Fruit fly (Drosophila melanogaster) whole organism, pupa: Measurements from ENCODE around the gene CG33703.

Source experiments
- CG10348 ChIP-seq: fragments of 200-800 bp; sonication (Bioruptor generic); IDR thresholded peaks from 2 replicates; pipeline ENCODE4 v1.3.6; 2022; ENCODE audit warnings: missing biosample characterization, missing genetic modification characterization
- CG13204 ChIP-seq: fragments of 200-800 bp; sonication (Bioruptor generic); optimal IDR thresholded peaks from 2 replicates; lab custom pipeline; 2018; ENCODE audit warnings: missing biosample characterization, mild to moderate bottlenecking, missing genetic modification characterization, moderate library complexity
- CG14655 ChIP-seq: fragments of 200-800 bp; sonication (Bioruptor generic); optimal IDR thresholded peaks from 3 replicates; lab custom pipeline; 2017; ENCODE audit warnings: mild to moderate bottlenecking, missing biosample characterization, missing genetic modification reagents, missing genetic modification characterization
- CG15710 ChIP-seq: fragments of 200-800 bp; sonication (Bioruptor generic); optimal IDR thresholded peaks from 2 replicates; lab custom pipeline; 2018; ENCODE audit warnings: missing biosample characterization, mild to moderate bottlenecking, missing genetic modification characterization, moderate library complexity
- CG4496 ChIP-seq: fragments of 200-800 bp; sonication (Bioruptor generic); IDR thresholded peaks from 3 replicates; pipeline ENCODE4 v1.3.6; 2022; ENCODE audit warnings: missing biosample characterization, missing genetic modification characterization
- CG9948 ChIP-seq: fragments of 200-800 bp; sonication (Bioruptor generic); optimal IDR thresholded peaks from 2 replicates; lab custom pipeline; 2018; ENCODE audit warnings: missing biosample characterization, mild to moderate bottlenecking, missing genetic modification characterization, moderate library complexity
- D1 ChIP-seq: fragments of 200-800 bp; sonication (Bioruptor generic); optimal IDR thresholded peaks from 2 replicates; lab custom pipeline; 2018; ENCODE audit warnings: missing biosample characterization, mild to moderate bottlenecking, missing genetic modification characterization, moderate library complexity
- EcR ChIP-seq: fragments of 200-800 bp; sonication (Bioruptor generic); optimal IDR thresholded peaks from 3 replicates; lab custom pipeline; 2019; ENCODE audit warnings: missing biosample characterization, missing genetic modification characterization, mild to moderate bottlenecking, moderate library complexity, missing genetic modification reagents
- Ets98B ChIP-seq: fragments of 200-800 bp; sonication (Bioruptor generic); IDR thresholded peaks from 2 replicates; pipeline ENCODE4 v1.3.6; 2022; ENCODE audit warnings: missing biosample characterization, missing genetic modification characterization
- Pif1A ChIP-seq: fragments of 200-800 bp; sonication (Bioruptor generic); optimal IDR thresholded peaks from 3 replicates; lab custom pipeline; 2016; ENCODE audit warnings: missing biosample characterization, missing genetic modification characterization
- Pif1B ChIP-seq: fragments of 200-800 bp; sonication (Bioruptor generic); optimal IDR thresholded peaks from 3 replicates; lab custom pipeline; 2016; ENCODE audit warnings: missing biosample characterization, missing genetic modification characterization
- Snoo ChIP-seq: fragments of 200-800 bp; sonication (Bioruptor generic); optimal IDR thresholded peaks from 3 replicates; lab custom pipeline; 2017; ENCODE audit warnings: missing biosample characterization, mild to moderate bottlenecking, missing genetic modification characterization, inconsistent platforms
- gl ChIP-seq: fragments of 200-800 bp; sonication (Bioruptor generic); optimal IDR thresholded peaks from 2 replicates; lab custom pipeline; 2018; ENCODE audit warnings: missing biosample characterization, mild to moderate bottlenecking, missing genetic modification characterization

DNA sequence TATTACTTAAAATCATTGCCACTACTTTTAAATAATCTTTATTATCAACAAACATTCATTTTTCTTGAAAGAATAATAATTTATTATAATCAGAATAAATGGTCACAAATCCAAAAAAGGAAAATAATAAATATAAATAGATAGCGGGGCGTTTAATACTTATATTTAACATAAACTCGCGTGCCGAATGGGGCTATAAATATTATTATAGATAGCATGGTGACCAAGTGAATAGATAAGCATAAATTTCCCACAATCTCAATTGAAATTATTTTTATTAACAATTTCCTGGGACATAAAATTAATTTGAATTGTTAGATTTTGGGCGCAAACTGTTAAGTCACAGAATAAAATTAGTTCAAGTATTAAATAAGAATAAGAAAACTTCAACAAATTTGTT lies 6.0 kb downstream of the CG33703 start:
- TF ChIP-seq D1 (tag; lab: Kevin White, UChicago) (no peak), EcR (no peak), CG13204 (GFP tag; lab: Kevin White, UChicago) (no peak), CG9948 (tag; lab: Kevin White, UChicago) (no peak), Pif1B (GFP tag; lab: Kevin White, UChicago) (no peak), gl (tag; lab: Kevin White, UChicago) (no peak), Snoo (no peak), CG15710 (tag; lab: Kevin White, UChicago) (no peak), CG4496 (no peak), Pif1A (GFP tag; lab: Kevin White, UChicago) (no peak), CG14655 (GFP tag; lab: Kevin White, UChicago) (no peak), Ets98B (GFP tag; lab: Robert Waterston, UW) (no peak), CG10348 (GFP tag; lab: Robert Waterston, UW) (no peak)
